Fruit fly (Drosophila melanogaster) S2 (cell line): ENCODE measurements around the gene elfless.
A peak's percentile ranks its signal among the peaks of the same experiment; 100 is the strongest.

Experiments used
- CG8478 ChIP-seq: fragments of >200 bp; optimal IDR thresholded peaks from 2 replicates; lab custom pipeline; 2018
- CTCF ChIP-seq, 2 experiments: fragments of >200 bp; optimal IDR thresholded peaks; 2 replicates each; lab custom pipeline; 2018

The elfless gene

dm6 chr2L:17972999-17973398, 38.3 kb downstream of the elfless start:
- no peak for TF ChIP-seq CG8478 (lab: Kevin White, UChicago)
- no peak for TF ChIP-seq CTCF (optimal IDR thresholded peaks at IDR 0.05; lab: Kevin White, UChicago)

dm6 chr2L:17963710-17964109, 47.6 kb downstream of the elfless start:
- TF ChIP-seq CTCF (optimal IDR thresholded peaks at IDR 0.05; lab: Kevin White, UChicago) (peak; percentile 34 to 51), CG8478 (lab: Kevin White, UChicago) (no peak)

dm6 chr2L:17963071-17963567, 48.2 kb downstream of the elfless start, which contains the start of gene CG5674:
Gene CG5674 (plus strand): TSS chr2L:17963379.
- TF ChIP-seq CG8478 (lab: Kevin White, UChicago) (no peak), CTCF (optimal IDR thresholded peaks at IDR 0.05; lab: Kevin White, UChicago) (peak; percentile 72 to 81)

- no peak for TF ChIP-seq CG8478 (lab: Kevin White, UChicago)
- peak; percentile 85 to 88 for TF ChIP-seq CTCF (optimal IDR thresholded peaks at IDR 0.05; lab: Kevin White, UChicago)
These were observed 51.1 kb downstream of the elfless start for dm6 chr2L:17960214-17960613.
